Worm (Caenorhabditis elegans): ENCODE results near the gene Y38C1AA.1.

Y38C1AA.1 gene

DNA sequence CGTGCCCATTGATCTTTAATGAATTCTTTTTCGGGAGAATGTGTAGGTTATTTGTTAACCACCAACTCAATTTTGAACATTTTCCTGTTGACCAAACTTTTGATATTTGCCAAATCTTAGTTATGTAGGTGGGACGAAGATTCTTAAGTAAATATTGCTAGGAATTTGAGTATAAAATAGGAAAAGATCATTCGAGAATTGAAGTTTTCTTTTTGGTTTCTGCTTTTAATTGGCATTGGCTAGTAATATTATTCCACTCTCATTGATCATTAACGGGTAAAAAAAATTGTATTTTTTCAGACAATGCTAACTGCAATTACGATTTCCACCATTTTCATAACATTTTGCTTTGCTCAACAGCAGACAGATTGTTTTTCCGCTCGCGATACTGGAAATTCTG is 58.2 kb downstream of the Y38C1AA.1 start, which contains the start of gene T21D12.12:
T21D12.12 (plus strand) TSS at position 301 of the 400 bp plus-strand sequence.
- TF ChIP-seq flh-1 (GFP tag; optimal IDR thresholded peaks at IDR 0.05) (no peak), nhr-12 (tag; optimal IDR thresholded peaks at IDR 0.05) (no peak), blmp-1 (tag; optimal IDR thresholded peaks at IDR 0.05) (no peak), bed-3 (GFP tag; optimal IDR thresholded peaks at IDR 0.05) (no peak), mep-1 (tag; optimal IDR thresholded peaks at IDR 0.05) (no peak), ceh-83 (GFP tag; optimal IDR thresholded peaks at IDR 0.05) (no peak), M03D4.4 (tag; optimal IDR thresholded peaks at IDR 0.05) (no peak), mls-2 (tag; optimal IDR thresholded peaks at IDR 0.05) (no peak), nhr-2 (tag; optimal IDR thresholded peaks at IDR 0.05) (no peak), drap-1 (GFP tag; optimal IDR thresholded peaks at IDR 0.05) (no peak), hlh-1 (tag; optimal IDR thresholded peaks at IDR 0.05) (no peak), elt-1 (tag; optimal IDR thresholded peaks at IDR 0.05; ENCODE audit: borderline replicate concordance, insufficient read depth) (no peak), mab-5 (tag; optimal IDR thresholded peaks at IDR 0.05) (no peak), lin-32 (GFP tag; optimal IDR thresholded peaks at IDR 0.05) (no peak), snpc-4 (tag; optimal IDR thresholded peaks at IDR 0.05) (no peak), unc-62 (GFP tag; optimal IDR thresholded peaks at IDR 0.05) (no peak)
